Worm (Caenorhabditis elegans) whole organism, young adult: Measurements from ENCODE around the gene snfc-5.

ENCODE experiments used
- B0035.1 ChIP-seq: sonication (generic microtip); optimal IDR thresholded peaks from 2 replicates; lab custom pipeline; 2016; ENCODE audit warnings: missing genetic modification characterization, mild to moderate bottlenecking, missing compliant biosample characterization, missing genotype, missing genetic modification reagents
- B0261.1 ChIP-seq: sonication (generic microtip); optimal IDR thresholded peaks from 2 replicates; lab custom pipeline; 2016; ENCODE audit warnings: mild to moderate bottlenecking, missing genetic modification characterization, moderate library complexity, missing compliant biosample characterization
- D2030.7 ChIP-seq: fragments of 200-800 bp; sonication (Bioruptor generic); IDR thresholded peaks from 2 replicates; pipeline ENCODE4 v1.3.6; 2022; ENCODE audit warnings: missing genetic modification reagents, missing genetic modification characterization, missing compliant biosample characterization
- F22D6.2 ChIP-seq: sonication (generic microtip); optimal IDR thresholded peaks from 2 replicates; lab custom pipeline; 2016; ENCODE audit warnings: mild to moderate bottlenecking, missing genetic modification characterization, missing compliant biosample characterization
- F23B12.7 ChIP-seq: sonication (generic microtip); optimal IDR thresholded peaks from 2 replicates; lab custom pipeline; 2017; ENCODE audit warnings: missing genetic modification characterization, mild to moderate bottlenecking, missing compliant biosample characterization, antibody characterized with exemption, moderate library complexity; ENCODE audit not compliant: insufficient read depth
- F37B4.10 ChIP-seq: fragments of 200-800 bp; sonication (Bioruptor generic); IDR thresholded peaks from 2 replicates; pipeline ENCODE4 v1.3.6; 2022; ENCODE audit warnings: missing genetic modification characterization, missing compliant biosample characterization
- Y53F4B.3 ChIP-seq: fragments of 200-800 bp; sonication (Bioruptor generic); IDR thresholded peaks from 2 replicates; pipeline ENCODE4 v1.3.6; 2022; ENCODE audit warnings: missing genetic modification reagents, missing genetic modification characterization, missing compliant biosample characterization
- Y56A3A.18 ChIP-seq: fragments of 200-800 bp; sonication (Bioruptor generic); IDR thresholded peaks from 2 replicates; pipeline ENCODE4 v1.3.6; 2022; ENCODE audit warnings: missing genetic modification reagents, missing genetic modification characterization, missing compliant biosample characterization
- Y79H2A.3 ChIP-seq: fragments of 200-800 bp; sonication (Bioruptor generic); conservative IDR thresholded peaks from 2 replicates; pipeline ENCODE4 v1.3.6; 2022; ENCODE audit warnings: missing genetic modification reagents, missing genetic modification characterization, missing compliant biosample characterization
- ZK185.1 ChIP-seq: sonication (generic microtip); optimal IDR thresholded peaks from 2 replicates; lab custom pipeline; 2016; ENCODE audit warnings: mild to moderate bottlenecking, missing genetic modification characterization, missing compliant biosample characterization; ENCODE audit not compliant: poor library complexity, severe bottlenecking
- aptf-3 ChIP-seq: fragments of 200-800 bp; sonication (Bioruptor generic); IDR thresholded peaks from 2 replicates; pipeline ENCODE4 v1.3.6; 2022; ENCODE audit warnings: missing genetic modification characterization, missing compliant biosample characterization
- athp-1 ChIP-seq: sonication (generic microtip); optimal IDR thresholded peaks from 2 replicates; lab custom pipeline; 2017; ENCODE audit warnings: mild to moderate bottlenecking, missing genetic modification characterization, missing compliant biosample characterization
- bed-2 ChIP-seq: fragments of 200-800 bp; sonication (Bioruptor generic); IDR thresholded peaks from 2 replicates; pipeline ENCODE4 v1.3.6; 2022; ENCODE audit warnings: missing genetic modification reagents, missing genetic modification characterization, missing compliant biosample characterization
- ceh-58 ChIP-seq: fragments of 200-800 bp; sonication (Bioruptor generic); IDR thresholded peaks from 2 replicates; pipeline ENCODE4 v1.3.6; 2022; ENCODE audit warnings: missing genetic modification characterization, missing compliant biosample characterization
- die-1 ChIP-seq: sonication (generic microtip); optimal IDR thresholded peaks from 2 replicates; lab custom pipeline; 2016; ENCODE audit warnings: missing genotype, mild to moderate bottlenecking, missing genetic modification characterization, missing compliant biosample characterization
- egl-44 ChIP-seq: fragments of 200-800 bp; sonication (Bioruptor generic); IDR thresholded peaks from 2 replicates; pipeline ENCODE4 v1.3.6; 2022; ENCODE audit warnings: missing genetic modification reagents, missing genetic modification characterization, missing compliant biosample characterization
- gei-17 ChIP-seq: fragments of 200-800 bp; sonication (Bioruptor generic); optimal IDR thresholded peaks from 2 replicates; lab custom pipeline; 2018; ENCODE audit warnings: mild to moderate bottlenecking, missing genetic modification characterization, missing compliant biosample characterization
- him-1 ChIP-seq: sonication (generic microtip); optimal IDR thresholded peaks from 2 replicates; lab custom pipeline; 2016; ENCODE audit warnings: missing genotype, missing genetic modification reagents, missing genetic modification characterization, missing compliant biosample characterization
- hmg-1.2 ChIP-seq: fragments of 200-800 bp; sonication (Bioruptor generic); IDR thresholded peaks from 2 replicates; pipeline ENCODE4 v1.3.6; 2022; ENCODE audit warnings: missing genetic modification reagents, missing genetic modification characterization, missing compliant biosample characterization
- hmg-20 ChIP-seq: fragments of 200-800 bp; sonication (Bioruptor generic); IDR thresholded peaks from 2 replicates; pipeline ENCODE4 v1.3.6; 2022; ENCODE audit warnings: missing genetic modification reagents, missing genetic modification characterization, missing compliant biosample characterization
- lag-1 ChIP-seq: fragments of 200-800 bp; sonication (Bioruptor generic); IDR thresholded peaks from 2 replicates; pipeline ENCODE4 v1.3.6; 2022; ENCODE audit warnings: missing genetic modification reagents, missing genetic modification characterization, missing compliant biosample characterization
- lin-35 ChIP-seq, 3 experiments: fragments of 150-350 bp in 2 of 3; sonication (generic microtip) in 1 of 3; optimal IDR thresholded peaks; 2 replicates each; lab custom pipeline; 2014 to 2018; ENCODE audit warnings: missing biosample characterization in 3 of 3, missing genetic modification characterization in 3 of 3, missing genetic modification reagents in 3 of 3
- lin-40 ChIP-seq: sonication (generic microtip); optimal IDR thresholded peaks from 2 replicates; lab custom pipeline; 2016; ENCODE audit warnings: missing genetic modification characterization, mild to moderate bottlenecking, missing compliant biosample characterization, missing genotype, missing genetic modification reagents
- lir-1 ChIP-seq: fragments of 200-800 bp; sonication (Bioruptor generic); conservative IDR thresholded peaks from 2 replicates; pipeline ENCODE4 v1.3.6; 2022; ENCODE audit warnings: missing genetic modification reagents, missing genetic modification characterization, missing compliant biosample characterization
- madf-3 ChIP-seq: fragments of 200-800 bp; sonication (Bioruptor generic); IDR thresholded peaks from 2 replicates; pipeline ENCODE4 v1.3.6; 2022; ENCODE audit warnings: missing genetic modification reagents, missing genetic modification characterization, missing compliant biosample characterization
- madf-6 ChIP-seq: fragments of 200-800 bp; sonication (Bioruptor generic); IDR thresholded peaks from 2 replicates; pipeline ENCODE4 v1.3.6; 2022; ENCODE audit warnings: missing genetic modification reagents, missing genetic modification characterization, missing compliant biosample characterization
- madf-8 ChIP-seq: fragments of 200-800 bp; sonication (Bioruptor generic); conservative IDR thresholded peaks from 2 replicates; pipeline ENCODE4 v1.3.6; 2022; ENCODE audit warnings: missing genetic modification reagents, missing genetic modification characterization, missing compliant biosample characterization
- mcd-1 ChIP-seq: fragments of 200-800 bp; sonication (Bioruptor generic); IDR thresholded peaks from 2 replicates; pipeline ENCODE4 v1.3.6; 2022; ENCODE audit warnings: missing genetic modification reagents, missing genetic modification characterization, missing compliant biosample characterization
- mxl-1 ChIP-seq: sonication (generic microtip); optimal IDR thresholded peaks from 2 replicates; lab custom pipeline; 2016; ENCODE audit warnings: missing genetic modification characterization, missing compliant biosample characterization
- nfya-2 ChIP-seq: fragments of 200-800 bp; sonication (Bioruptor generic); IDR thresholded peaks from 2 replicates; pipeline ENCODE4 v1.3.6; 2022; ENCODE audit warnings: missing genetic modification reagents, missing genetic modification characterization, missing compliant biosample characterization
- nfyb-1 ChIP-seq: fragments of 200-800 bp; sonication (Bioruptor generic); IDR thresholded peaks from 2 replicates; pipeline ENCODE4 v1.3.6; 2022; ENCODE audit warnings: missing genetic modification reagents, missing genetic modification characterization, missing compliant biosample characterization
- nhr-80 ChIP-seq: sonication (generic microtip); optimal IDR thresholded peaks from 2 replicates; lab custom pipeline; 2016; ENCODE audit warnings: missing genetic modification characterization, missing compliant biosample characterization
- nhr-90 ChIP-seq: sonication (generic microtip); optimal IDR thresholded peaks from 2 replicates; lab custom pipeline; 2016; ENCODE audit warnings: missing genotype, mild to moderate bottlenecking, missing genetic modification characterization, missing compliant biosample characterization
- pbrm-1 ChIP-seq: fragments of 200-800 bp; sonication (Bioruptor generic); IDR thresholded peaks from 2 replicates; pipeline ENCODE4 v1.3.6; 2022; ENCODE audit warnings: missing genetic modification reagents, missing genetic modification characterization, missing compliant biosample characterization
- rcor-1 ChIP-seq: fragments of 200-800 bp; sonication (Bioruptor generic); IDR thresholded peaks from 2 replicates; pipeline ENCODE4 v1.3.6; 2022; ENCODE audit warnings: missing genetic modification reagents, missing genetic modification characterization, missing compliant biosample characterization
- rpc-1 ChIP-seq, 2 experiments: fragments of 150-350 bp in 1 of 2; sonication (generic microtip) in 1 of 2; optimal IDR thresholded peaks; 2 replicates each; lab custom pipeline; 2014 to 2018; ENCODE audit warnings: missing biosample characterization in 1 of 2, missing genetic modification characterization in 1 of 2, missing genetic modification reagents in 1 of 2, missing genotype in 1 of 2
- sea-2 ChIP-seq: fragments of 200-800 bp; sonication (Bioruptor generic); IDR thresholded peaks from 2 replicates; pipeline ENCODE4 v1.3.6; 2022; ENCODE audit warnings: missing genetic modification characterization, missing compliant biosample characterization
- snpc-4 ChIP-seq, 5 experiments: fragments of 150-350 bp in 1 of 5; sonication (generic microtip) in 4 of 5; optimal IDR thresholded peaks; 2 replicates each; lab custom pipeline; 2014 to 2018; ENCODE audit warnings: missing genetic modification characterization in 5 of 5, missing biosample characterization in 3 of 5, antibody characterized with exemption in 2 of 5, mild to moderate bottlenecking in 2 of 5, missing compliant biosample characterization in 2 of 5, missing genotype in 2 of 5, moderate library complexity in 2 of 5, missing genetic modification reagents in 1 of 5
- somi-1 ChIP-seq: fragments of 200-800 bp; sonication (Bioruptor generic); optimal IDR thresholded peaks from 2 replicates; lab custom pipeline; 2018; ENCODE audit warnings: mild to moderate bottlenecking, missing genetic modification characterization, missing compliant biosample characterization
- sptf-2 ChIP-seq: fragments of 200-800 bp; sonication (Bioruptor generic); optimal IDR thresholded peaks from 2 replicates; lab custom pipeline; 2018; ENCODE audit warnings: mild to moderate bottlenecking, missing genetic modification characterization, missing compliant biosample characterization
- tbx-9 ChIP-seq: sonication (generic microtip); optimal IDR thresholded peaks from 2 replicates; lab custom pipeline; 2016; ENCODE audit warnings: borderline replicate concordance, missing genetic modification characterization, inconsistent platforms, missing compliant biosample characterization
- tlf-1 ChIP-seq: fragments of 200-800 bp; sonication (Bioruptor generic); optimal IDR thresholded peaks from 2 replicates; lab custom pipeline; 2018; ENCODE audit warnings: mild to moderate bottlenecking, missing genetic modification characterization, missing compliant biosample characterization
- unc-130 ChIP-seq: sonication (generic microtip); optimal IDR thresholded peaks from 2 replicates; lab custom pipeline; 2016; ENCODE audit warnings: missing genetic modification reagents, missing genetic modification characterization, missing compliant biosample characterization
- zfh-2 ChIP-seq: fragments of 200-800 bp; sonication (Bioruptor generic); conservative IDR thresholded peaks from 2 replicates; pipeline ENCODE4 v1.3.6; 2022; ENCODE audit warnings: missing genetic modification reagents, missing genetic modification characterization, missing compliant biosample characterization
- zim-3 ChIP-seq: sonication (generic microtip); optimal IDR thresholded peaks from 2 replicates; lab custom pipeline; 2017; ENCODE audit warnings: mild to moderate bottlenecking, missing genetic modification characterization, moderate library complexity, missing compliant biosample characterization
- ztf-25 ChIP-seq: fragments of 200-800 bp; sonication (Bioruptor generic); IDR thresholded peaks from 2 replicates; pipeline ENCODE4 v1.3.6; 2022; ENCODE audit warnings: missing genetic modification reagents, missing genetic modification characterization, missing compliant biosample characterization

Gene snfc-5

DNA sequence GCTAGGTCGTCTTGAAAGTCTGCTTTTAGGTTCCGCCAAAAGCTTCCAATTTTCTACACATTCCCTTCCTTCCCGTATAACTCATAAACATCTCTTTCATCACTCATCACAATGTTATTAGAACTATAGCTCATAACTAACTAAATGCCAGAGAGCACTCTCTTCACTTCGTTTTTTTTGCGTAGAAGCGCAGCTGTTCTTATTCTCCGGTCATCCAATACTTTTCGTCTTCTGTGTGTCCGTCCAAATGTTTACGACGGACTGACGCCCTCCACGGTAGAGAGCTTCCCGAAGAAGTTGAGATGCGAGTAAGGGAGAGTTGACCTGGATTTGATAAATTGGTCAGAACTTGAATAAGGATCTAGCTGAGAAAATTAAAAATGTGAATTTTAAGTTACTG is 45.4 kb upstream of the snfc-5 start:
- no peak for TF ChIP-seq tlf-1 (GFP tag; lab: Kevin White, UChicago)
- no peak for TF ChIP-seq lin-35 (GFP tag; optimal IDR thresholded peaks at IDR 0.05; lab: Kevin White, UChicago)
- TF ChIP-seq sea-2: no peak
- no peak for TF ChIP-seq bed-2 (GFP tag; lab: Robert Waterston, UW)
- TF ChIP-seq B0035.1: no peak
- no peak for TF ChIP-seq F22D6.2 (tag; lab: Kevin White, UChicago)
- no peak for TF ChIP-seq nfyb-1 (GFP tag; lab: Robert Waterston, UW)
- no peak for TF ChIP-seq rpc-1 (optimal IDR thresholded peaks at IDR 0.05; lab: Kevin White, UChicago)
- TF ChIP-seq rpc-1 (tag; optimal IDR thresholded peaks at IDR 0.05; lab: Kevin White, UChicago): no peak
- no peak for TF ChIP-seq hmg-20 (GFP tag; lab: Robert Waterston, UW)
- no peak for TF ChIP-seq tbx-9
- TF ChIP-seq nhr-90: no peak
- TF ChIP-seq nhr-80 (tag; lab: Kevin White, UChicago): no peak
- no peak for TF ChIP-seq F37B4.10
- TF ChIP-seq Y79H2A.3 (GFP tag; lab: Robert Waterston, UW): no peak
- TF ChIP-seq gei-17 (GFP tag; lab: Kevin White, UChicago): no peak
- TF ChIP-seq nfya-2: no peak
- no peak for TF ChIP-seq pbrm-1 (GFP tag; lab: Robert Waterston, UW)
- no peak for TF ChIP-seq zfh-2 (GFP tag; lab: Robert Waterston, UW)
- TF ChIP-seq, all 124 proteins: peak for 0

DNA sequence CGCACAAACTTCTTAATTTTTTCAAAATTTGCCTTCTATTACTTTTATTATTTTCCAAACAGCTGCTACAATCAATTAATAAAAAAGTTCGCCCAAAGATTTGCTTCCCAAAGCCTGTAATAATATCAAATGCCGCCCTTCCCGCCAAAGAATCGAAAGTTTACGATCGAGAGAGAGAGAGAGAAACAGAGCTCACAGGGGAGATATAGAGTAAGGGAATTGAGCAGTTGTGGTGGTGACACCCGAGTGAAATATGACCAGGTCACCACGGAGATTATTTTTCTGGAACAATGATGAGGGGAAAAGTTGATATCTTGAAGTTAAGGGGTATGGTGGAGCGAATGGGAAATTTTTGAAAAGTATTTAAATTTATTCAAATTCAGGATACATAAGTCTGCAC is 44.7 kb upstream of the snfc-5 start:
- TF ChIP-seq Y53F4B.3 (no peak), ZK185.1 (tag; lab: Kevin White, UChicago) (no peak), sptf-2 (no peak), sea-2 (no peak), ztf-25 (GFP tag; lab: Robert Waterston, UW) (no peak), him-1 (no peak), madf-3 (GFP tag; lab: Robert Waterston, UW) (no peak), lin-40 (tag; lab: Kevin White, UChicago) (no peak), zim-3 (tag; lab: Kevin White, UChicago) (no peak), lir-1 (GFP tag; lab: Robert Waterston, UW) (no peak), aptf-3 (GFP tag; lab: Robert Waterston, UW) (no peak), unc-130 (GFP tag; lab: Kevin White, UChicago) (no peak), Y56A3A.18 (no peak)

DNA sequence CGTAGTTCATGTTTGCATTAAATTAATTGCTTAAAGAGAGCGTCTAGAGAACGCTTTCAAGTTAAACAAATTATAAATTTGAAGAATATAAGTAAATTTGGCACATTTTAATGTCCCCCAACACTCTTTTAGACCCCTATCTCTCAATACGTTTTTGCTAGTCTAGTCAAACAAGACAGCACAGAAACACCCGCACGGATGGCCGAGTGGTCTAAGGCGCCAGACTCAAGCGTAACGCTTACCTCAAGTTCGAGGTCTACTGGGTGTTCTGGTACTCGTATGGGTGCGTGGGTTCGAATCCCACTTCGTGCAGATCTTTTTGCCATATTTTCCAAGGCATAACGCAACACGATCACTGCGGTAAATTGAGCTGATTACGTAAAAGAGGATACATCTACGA is 42.3 kb upstream of the snfc-5 start:
- TF ChIP-seq mxl-1 (peak; percentile 45), nhr-80 (tag; lab: Kevin White, UChicago) (peak; percentile 4), athp-1 (peak; percentile 10), mcd-1 (GFP tag; lab: Robert Waterston, UW) (peak; percentile 18; the same call in 1 of the 2 replicates), snpc-4 (GFP tag; optimal IDR thresholded peaks at IDR 0.05; lab: Kevin White, UChicago) (no peak), snpc-4 (tag; optimal IDR thresholded peaks at IDR 0.05; lab: Kevin White, UChicago) (peak in 2 of 4 experiments; percentile 18 to 60), nhr-90 (peak; percentile 54), rcor-1 (GFP tag; lab: Robert Waterston, UW) (0 out of 2 replicates have a peak, but pooled peaks have one; percentile 7), madf-8 (GFP tag; lab: Robert Waterston, UW) (0 out of 2 replicates have a peak, but pooled peaks have one; percentile 19), D2030.7 (peak; percentile 62), F23B12.7 (tag; lab: Kevin White, UChicago) (no peak), nfyb-1 (GFP tag; lab: Robert Waterston, UW) (0 out of 2 replicates have a peak, but pooled peaks have one; percentile 22), madf-6 (GFP tag; lab: Robert Waterston, UW) (0 out of 2 replicates have a peak, but pooled peaks have one; percentile 18), die-1 (peak; percentile 46), lin-40 (tag; lab: Kevin White, UChicago) (no peak), egl-44 (GFP tag; lab: Robert Waterston, UW) (0 out of 2 replicates have a peak, but pooled peaks have one; percentile 35), lag-1 (no peak), B0261.1 (peak; percentile 67), hmg-1.2 (peak; percentile 30; the same call in 1 of the 2 replicates), rpc-1 (optimal IDR thresholded peaks at IDR 0.05; lab: Kevin White, UChicago) (peak; percentile 65), rpc-1 (tag; optimal IDR thresholded peaks at IDR 0.05; lab: Kevin White, UChicago) (peak; percentile 80), somi-1 (no peak), ceh-58 (GFP tag; lab: Robert Waterston, UW) (no peak)
